Fruit fly (Drosophila melanogaster) Kc167 (cell line): ENCODE measurements around the gene slp2.

ENCODE experiments used
- Myc ChIP-seq: fragments of >200 bp; optimal IDR thresholded peaks from 2 replicates; lab custom pipeline; 2017; ENCODE audit warnings: missing external identifiers
- Sin3A ChIP-seq: fragments of >200 bp; optimal IDR thresholded peaks from 2 replicates; lab custom pipeline; 2018; ENCODE audit warnings: missing external identifiers
- h ChIP-seq: fragments of >200 bp; optimal IDR thresholded peaks from 3 replicates; lab custom pipeline; 2018; ENCODE audit warnings: missing external identifiers
- insv ChIP-seq: fragments of >200 bp; optimal IDR thresholded peaks from 3 replicates; lab custom pipeline; 2018; ENCODE audit warnings: missing external identifiers
- psq ChIP-seq: fragments of >200 bp; optimal IDR thresholded peaks from 2 replicates; lab custom pipeline; 2017; ENCODE audit warnings: missing external identifiers

- TF ChIP-seq psq (lab: Kevin White, UChicago) (no peak), Sin3A (lab: Kevin White, UChicago) (no peak), Myc (lab: Kevin White, UChicago) (no peak), insv (lab: Kevin White, UChicago) (no peak), h (lab: Kevin White, UChicago) (no peak)
Observed at dm6 chr2L:3814163-3814562, 22.5 kb upstream of the slp2 start.
